Worm (Caenorhabditis elegans) whole organism, young adult: ENCODE measurements around the gene vhl-1.

Experiments
- F33H1.4 ChIP-seq: fragments of 200-800 bp; sonication (Bioruptor generic); IDR thresholded peaks from 2 replicates; pipeline ENCODE4 v1.3.6; 2022; ENCODE audit warnings: missing genetic modification reagents, missing genetic modification characterization, missing compliant biosample characterization
- Y95B8A.8 ChIP-seq: fragments of 200-800 bp; sonication (Bioruptor generic); IDR thresholded peaks from 2 replicates; pipeline ENCODE4 v1.3.6; 2022; ENCODE audit warnings: missing genetic modification reagents, missing genetic modification characterization, missing compliant biosample characterization
- athp-1 ChIP-seq: sonication (generic microtip); optimal IDR thresholded peaks from 2 replicates; lab custom pipeline; 2017; ENCODE audit warnings: mild to moderate bottlenecking, missing genetic modification characterization, missing compliant biosample characterization
- pha-4 ChIP-seq: fragments of 150-350 bp; sonication (generic microtip); optimal IDR thresholded peaks from 2 replicates; lab custom pipeline; 2014; ENCODE audit warnings: missing biosample characterization, missing genetic modification reagents, missing genetic modification characterization
- repo-1 ChIP-seq: sonication (generic microtip); optimal IDR thresholded peaks from 2 replicates; lab custom pipeline; 2017; ENCODE audit warnings: mild to moderate bottlenecking, missing genetic modification characterization, missing compliant biosample characterization
- tlf-1 ChIP-seq: fragments of 200-800 bp; sonication (Bioruptor generic); optimal IDR thresholded peaks from 2 replicates; lab custom pipeline; 2018; ENCODE audit warnings: mild to moderate bottlenecking, missing genetic modification characterization, missing compliant biosample characterization
- ztf-18 ChIP-seq: sonication (generic microtip); optimal IDR thresholded peaks from 2 replicates; lab custom pipeline; 2016; ENCODE audit warnings: missing genotype, mild to moderate bottlenecking, missing genetic modification characterization, missing compliant biosample characterization

DNA sequence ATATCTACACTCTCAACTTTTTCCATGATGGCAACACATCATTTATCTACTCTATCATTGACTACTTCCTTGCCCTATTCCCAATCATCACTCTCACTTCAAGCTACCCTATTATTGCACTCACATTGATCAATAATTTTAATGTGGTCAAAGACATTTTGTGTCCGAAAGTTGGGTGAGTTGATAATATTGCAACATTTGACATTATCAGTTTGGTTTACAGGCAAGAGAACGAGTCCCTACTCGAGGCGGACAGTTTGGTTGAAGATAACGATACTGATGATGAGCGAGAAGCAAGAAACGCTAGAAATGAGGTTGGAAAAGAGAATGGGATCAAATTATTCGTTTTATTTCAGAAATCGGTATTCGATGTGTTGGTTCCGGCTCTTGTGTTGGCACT is 42.4 kb upstream of the vhl-1 start:
- TF ChIP-seq athp-1 = no peak
- TF ChIP-seq ztf-18 (tag; lab: Kevin White, UChicago) = no peak
- TF ChIP-seq pha-4 = no peak
- no peak for TF ChIP-seq tlf-1 (GFP tag; lab: Kevin White, UChicago)
- no peak for TF ChIP-seq Y95B8A.8 (GFP tag; lab: Robert Waterston, UW)
- TF ChIP-seq F33H1.4 (GFP tag; lab: Robert Waterston, UW) = no peak
- no peak for TF ChIP-seq repo-1 (tag; lab: Kevin White, UChicago)
